Worm (Caenorhabditis elegans) whole organism, early embryonic: ENCODE results near the gene T10G3.3.

Experiments
- aly-1 ChIP-seq: sonication (generic microtip); optimal IDR thresholded peaks from 2 replicates; lab custom pipeline; 2016; ENCODE audit warnings: missing genetic modification characterization, missing compliant biosample characterization
- ama-1 ChIP-seq: fragments of 150-350 bp; optimal IDR thresholded peaks from 2 replicates; lab custom pipeline; 2014
- flt-1 ChIP-seq: fragments of 200-800 bp; sonication (Bioruptor generic); IDR thresholded peaks from 2 replicates; pipeline ENCODE4 v1.3.6; 2022; ENCODE audit warnings: missing genetic modification characterization, missing compliant biosample characterization
- hmbx-1 ChIP-seq: sonication (generic microtip); optimal IDR thresholded peaks from 2 replicates; lab custom pipeline; 2016; ENCODE audit warnings: mild to moderate bottlenecking, missing genetic modification characterization, missing compliant biosample characterization

- TF ChIP-seq aly-1 (tag; lab: Kevin White, UChicago) (no peak), hmbx-1 (tag; lab: Kevin White, UChicago) (no peak), flt-1 (GFP tag; lab: Robert Waterston, UW) (no peak), ama-1 (lab: Kevin White, UChicago) (no peak)
Observed at ce11 chrV:13459323-13459722, 30.7 kb downstream of the T10G3.3 start, which contains the start of gene bath-39.
